Fruit fly (Drosophila melanogaster) whole organism, embryonic: ENCODE data around the gene MED18.

Experiments used
- Abd-B ChIP-seq: fragments of 200-800 bp; sonication (Bioruptor generic); optimal IDR thresholded peaks from 2 replicates; lab custom pipeline; 2018; ENCODE audit warnings: missing biosample characterization, mild to moderate bottlenecking, missing genetic modification characterization, moderate library complexity
- Antp ChIP-seq: fragments of 200-800 bp; sonication (Bioruptor generic); optimal IDR thresholded peaks from 3 replicates; lab custom pipeline; 2016; ENCODE audit warnings: missing biosample characterization, missing genetic modification characterization
- Atf3 ChIP-seq: fragments of 200-800 bp; sonication (Bioruptor generic); optimal IDR thresholded peaks from 3 replicates; lab custom pipeline; 2016; ENCODE audit warnings: missing biosample characterization, missing genetic modification characterization
- BtbVII ChIP-seq: fragments of 200-800 bp; sonication (Bioruptor generic); optimal IDR thresholded peaks from 3 replicates; lab custom pipeline; 2017; ENCODE audit warnings: missing biosample characterization, mild to moderate bottlenecking, missing genetic modification characterization
- CG13424 ChIP-seq: fragments of 200-800 bp; sonication (Bioruptor generic); optimal IDR thresholded peaks from 2 replicates; lab custom pipeline; 2019; ENCODE audit warnings: missing biosample characterization, mild to moderate bottlenecking, missing genetic modification characterization, moderate library complexity
- CG15479 ChIP-seq: fragments of 200-800 bp; sonication (Bioruptor generic); optimal IDR thresholded peaks from 3 replicates; lab custom pipeline; 2019; ENCODE audit warnings: missing biosample characterization, mild to moderate bottlenecking, missing genetic modification characterization, moderate library complexity
- CG17612 ChIP-seq: fragments of 200-800 bp; sonication (Bioruptor generic); IDR thresholded peaks from 2 replicates; pipeline ENCODE4 v1.3.6; 2022; ENCODE audit warnings: missing biosample characterization, missing genetic modification characterization
- CG18262 ChIP-seq: fragments of 200-800 bp; optimal IDR thresholded peaks from 3 replicates; lab custom pipeline; 2019; ENCODE audit warnings: missing biosample characterization, mild to moderate bottlenecking, missing genetic modification characterization, moderate library complexity
- CG18764 ChIP-seq: fragments of 200-800 bp; sonication (Bioruptor generic); optimal IDR thresholded peaks from 3 replicates; lab custom pipeline; 2016; ENCODE audit warnings: missing biosample characterization, missing genetic modification characterization
- CG31365 ChIP-seq: fragments of 200-800 bp; sonication (Bioruptor generic); optimal IDR thresholded peaks from 2 replicates; lab custom pipeline; 2018; ENCODE audit warnings: missing biosample characterization, mild to moderate bottlenecking, missing genetic modification characterization
- CG31441 ChIP-seq: fragments of 200-800 bp; sonication (Bioruptor generic); IDR thresholded peaks from 2 replicates; pipeline ENCODE4 v1.3.6; 2022; ENCODE audit warnings: missing biosample characterization, missing genetic modification characterization
- CG34224 ChIP-seq: fragments of 200-800 bp; sonication (Bioruptor generic); IDR thresholded peaks from 3 replicates; pipeline ENCODE4 v1.3.6; 2022; ENCODE audit warnings: missing biosample characterization, missing genetic modification characterization; ENCODE audit not compliant: partially characterized antibody
- CG34376 ChIP-seq: fragments of 200-800 bp; sonication (Bioruptor generic); optimal IDR thresholded peaks from 2 replicates; lab custom pipeline; 2018; ENCODE audit warnings: missing biosample characterization, mild to moderate bottlenecking, missing genetic modification characterization
- CG34422 ChIP-seq: fragments of 200-800 bp; sonication (Bioruptor generic); IDR thresholded peaks from 3 replicates; pipeline ENCODE4 v1.3.6; 2022; ENCODE audit warnings: missing biosample characterization, missing genetic modification characterization
- CG3838 ChIP-seq: fragments of 200-800 bp; sonication (Bioruptor generic); optimal IDR thresholded peaks from 3 replicates; lab custom pipeline; 2016; ENCODE audit warnings: missing biosample characterization, missing genetic modification characterization
- CG42726 ChIP-seq: fragments of 200-800 bp; sonication (Bioruptor generic); IDR thresholded peaks from 2 replicates; pipeline ENCODE4 v1.3.6; 2022; ENCODE audit warnings: missing biosample characterization, missing genetic modification characterization; ENCODE audit not compliant: partially characterized antibody
- CG4424 ChIP-seq: fragments of 200-800 bp; sonication (Bioruptor generic); optimal IDR thresholded peaks from 3 replicates; lab custom pipeline; 2016; ENCODE audit warnings: missing biosample characterization, missing genetic modification characterization
- CG4820 ChIP-seq: fragments of 200-800 bp; sonication (Bioruptor generic); optimal IDR thresholded peaks from 3 replicates; lab custom pipeline; 2016; ENCODE audit warnings: missing biosample characterization, missing genetic modification characterization
- CG5953 ChIP-seq: fragments of 200-800 bp; sonication (Bioruptor generic); IDR thresholded peaks from 2 replicates; pipeline ENCODE4 v1.3.6; 2022; ENCODE audit warnings: missing biosample characterization, missing genetic modification characterization
- CG6175 ChIP-seq: fragments of 200-800 bp; sonication (Bioruptor generic); IDR thresholded peaks from 3 replicates; pipeline ENCODE4 v1.3.6; 2022; ENCODE audit warnings: missing biosample characterization, missing genetic modification characterization
- CG7745 ChIP-seq: fragments of 200-800 bp; sonication (Bioruptor generic); optimal IDR thresholded peaks from 2 replicates; lab custom pipeline; 2018; ENCODE audit warnings: missing biosample characterization, mild to moderate bottlenecking, missing genetic modification characterization, moderate library complexity
- CG9727 ChIP-seq: fragments of 200-800 bp; sonication (Bioruptor generic); optimal IDR thresholded peaks from 3 replicates; lab custom pipeline; 2017; ENCODE audit warnings: missing biosample characterization, mild to moderate bottlenecking, missing genetic modification characterization
- D19B ChIP-seq: fragments of 200-800 bp; sonication (Bioruptor generic); optimal IDR thresholded peaks from 2 replicates; lab custom pipeline; 2017; ENCODE audit warnings: missing biosample characterization, mild to moderate bottlenecking, missing genetic modification characterization
- Dfd ChIP-seq, 2 experiments: fragments of >200 bp; optimal IDR thresholded peaks; 2 replicates each; lab custom pipeline; 2017; ENCODE audit warnings: missing biosample characterization in 2 of 2, missing genetic modification characterization in 2 of 2
- Hr51 ChIP-seq, 2 experiments: fragments of 200-800 bp; sonication (Bioruptor generic); optimal IDR thresholded peaks; 2 replicates in 1 of 2; 3 replicates in 1 of 2; lab custom pipeline; 2016 to 2018; ENCODE audit warnings: missing biosample characterization in 2 of 2, missing genetic modification characterization in 2 of 2, mild to moderate bottlenecking in 1 of 2, moderate library complexity in 1 of 2
- Lhr ChIP-seq: fragments of 200-800 bp; sonication (Bioruptor generic); optimal IDR thresholded peaks from 3 replicates; lab custom pipeline; 2017; ENCODE audit warnings: mild to moderate bottlenecking, missing biosample characterization, missing genetic modification reagents, missing genetic modification characterization
- Mrtf ChIP-seq: fragments of 200-800 bp; sonication (Bioruptor generic); IDR thresholded peaks from 3 replicates; pipeline ENCODE4 v1.3.6; 2022; ENCODE audit warnings: missing biosample characterization, missing genetic modification characterization
- NC2α ChIP-seq: fragments of 200-800 bp; sonication (Bioruptor generic); optimal IDR thresholded peaks from 2 replicates; lab custom pipeline; 2016; ENCODE audit warnings: missing biosample characterization, missing genetic modification characterization
- Opbp ChIP-seq: fragments of 200-800 bp; sonication (Bioruptor generic); IDR thresholded peaks from 3 replicates; pipeline ENCODE4 v1.3.6; 2022; ENCODE audit warnings: missing biosample characterization, missing genetic modification characterization; ENCODE audit not compliant: partially characterized antibody
- Ptx1 ChIP-seq: fragments of 200-800 bp; sonication (Bioruptor generic); IDR thresholded peaks from 2 replicates; pipeline ENCODE4 v1.3.6; 2022; ENCODE audit warnings: missing biosample characterization, missing genetic modification characterization
- Sry-β ChIP-seq: fragments of 200-800 bp; sonication (Bioruptor generic); optimal IDR thresholded peaks from 2 replicates; lab custom pipeline; 2018; ENCODE audit warnings: missing biosample characterization, mild to moderate bottlenecking, missing genetic modification characterization, moderate library complexity
- TFAM ChIP-seq: fragments of 200-800 bp; sonication (Bioruptor generic); optimal IDR thresholded peaks from 2 replicates; lab custom pipeline; 2017; ENCODE audit warnings: missing biosample characterization, missing genetic modification characterization, inconsistent platforms
- Xbp1 ChIP-seq: fragments of 200-800 bp; sonication (Bioruptor generic); optimal IDR thresholded peaks from 3 replicates; lab custom pipeline; 2016; ENCODE audit warnings: missing biosample characterization, mild to moderate bottlenecking, missing genetic modification characterization
- YL-1 ChIP-seq: fragments of 200-800 bp; sonication (Bioruptor generic); optimal IDR thresholded peaks from 3 replicates; lab custom pipeline; 2017; ENCODE audit warnings: missing biosample characterization, mild to moderate bottlenecking, missing genetic modification characterization
- bigmax ChIP-seq: fragments of 200-800 bp; sonication (Bioruptor generic); optimal IDR thresholded peaks from 2 replicates; lab custom pipeline; 2018; ENCODE audit warnings: missing biosample characterization, mild to moderate bottlenecking, missing genetic modification characterization
- bsh ChIP-seq, 2 experiments: fragments of 200-800 bp; sonication (Bioruptor generic); optimal IDR thresholded peaks; 2 replicates each; lab custom pipeline; 2017 to 2018; ENCODE audit warnings: mild to moderate bottlenecking in 2 of 2, missing biosample characterization in 2 of 2, missing genetic modification characterization in 2 of 2, moderate library complexity in 1 of 2
- chinmo ChIP-seq: fragments of 200-800 bp; sonication (Bioruptor generic); IDR thresholded peaks from 4 replicates; pipeline ENCODE4 v1.3.6; 2022; ENCODE audit warnings: missing biosample characterization, missing genetic modification characterization; ENCODE audit not compliant: partially characterized antibody
- chm ChIP-seq: fragments of 200-800 bp; sonication (Bioruptor generic); IDR thresholded peaks from 2 replicates; pipeline ENCODE4 v1.3.6; 2022; ENCODE audit warnings: missing biosample characterization, missing genetic modification characterization
- dati ChIP-seq: fragments of 200-800 bp; sonication (Bioruptor generic); IDR thresholded peaks from 2 replicates; pipeline ENCODE4 v1.3.6; 2022; ENCODE audit warnings: missing biosample characterization, missing genetic modification characterization
- dimm ChIP-seq: fragments of 200-800 bp; sonication (Bioruptor generic); IDR thresholded peaks from 2 replicates; pipeline ENCODE4 v1.3.6; 2022; ENCODE audit warnings: missing biosample characterization, missing genetic modification characterization
- gsb-n ChIP-seq: fragments of 200-800 bp; sonication (Bioruptor generic); optimal IDR thresholded peaks from 3 replicates; lab custom pipeline; 2018; ENCODE audit warnings: missing biosample characterization, mild to moderate bottlenecking, missing genetic modification characterization
- ind ChIP-seq: fragments of 200-800 bp; sonication (Bioruptor generic); optimal IDR thresholded peaks from 3 replicates; lab custom pipeline; 2016; ENCODE audit warnings: missing biosample characterization, missing genetic modification characterization
- jigr1 ChIP-seq: fragments of 200-800 bp; sonication (Bioruptor generic); IDR thresholded peaks from 3 replicates; pipeline ENCODE4 v1.3.6; 2022; ENCODE audit warnings: missing biosample characterization, missing genetic modification characterization
- nmo ChIP-seq: fragments of 200-800 bp; sonication (Bioruptor generic); optimal IDR thresholded peaks from 2 replicates; lab custom pipeline; 2018; ENCODE audit warnings: missing biosample characterization, mild to moderate bottlenecking, missing genetic modification characterization, moderate library complexity
- oc ChIP-seq: fragments of 200-800 bp; sonication (Bioruptor generic); optimal IDR thresholded peaks from 2 replicates; lab custom pipeline; 2018; ENCODE audit warnings: missing biosample characterization, mild to moderate bottlenecking, missing genetic modification characterization, moderate library complexity
- pros ChIP-seq: fragments of 200-800 bp; sonication (Bioruptor generic); optimal IDR thresholded peaks from 3 replicates; lab custom pipeline; 2019; ENCODE audit warnings: missing biosample characterization, mild to moderate bottlenecking, missing genetic modification characterization, moderate library complexity
- sna ChIP-seq: fragments of 200-800 bp; sonication (Bioruptor generic); IDR thresholded peaks from 2 replicates; pipeline ENCODE4 v1.3.6; 2022; ENCODE audit warnings: missing biosample characterization, missing genetic modification characterization; ENCODE audit not compliant: partially characterized antibody
- tna ChIP-seq: fragments of 200-800 bp; sonication (Bioruptor generic); IDR thresholded peaks from 2 replicates; pipeline ENCODE4 v1.3.6; 2022; ENCODE audit warnings: missing biosample characterization, missing genetic modification characterization; ENCODE audit not compliant: partially characterized antibody
- zen2 ChIP-seq: fragments of 200-800 bp; sonication (Bioruptor generic); IDR thresholded peaks from 3 replicates; pipeline ENCODE4 v1.3.6; 2022; ENCODE audit warnings: missing biosample characterization, missing genetic modification characterization; ENCODE audit not compliant: partially characterized antibody

The MED18 gene

DNA sequence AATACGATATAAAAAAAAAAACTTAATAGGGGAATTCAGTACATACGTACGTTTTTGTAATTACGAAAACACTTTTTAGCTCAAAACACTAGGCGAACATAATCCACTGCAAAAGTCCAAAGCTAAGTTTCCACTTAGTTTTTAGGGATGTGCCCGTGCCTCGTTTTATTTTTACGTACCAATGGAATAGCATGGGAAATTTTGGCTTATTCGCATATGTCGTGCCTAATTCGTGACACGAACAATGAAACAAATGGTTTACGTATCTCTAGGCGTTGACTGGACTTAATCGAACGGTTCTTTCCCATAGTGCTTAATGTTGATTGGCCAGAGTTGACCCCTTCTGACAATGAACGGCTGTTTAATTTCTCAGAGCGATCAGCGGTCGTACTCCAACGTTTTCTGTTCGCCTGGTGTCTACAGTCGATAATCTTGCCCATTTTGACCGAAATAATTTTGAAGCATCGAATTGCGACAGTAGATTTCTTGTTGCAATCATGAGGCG lies 13.9 kb downstream of the MED18 start, which contains the start of gene CG14818 (continued):
- no peak for TF ChIP-seq pros (GFP tag; lab: Kevin White, UChicago)
- peak; percentile 50 for TF ChIP-seq CG4424
- TF ChIP-seq chinmo, result peak; percentile 71; the same call in 1 of the 4 replicates
- TF ChIP-seq CG34376, result peak; percentile 30
- TF ChIP-seq Opbp (GFP tag; lab: Robert Waterston, UW), result peak; percentile 79
- 0 out of 2 replicates have a peak, but pooled peaks have one; percentile 17 for TF ChIP-seq CG17612 (GFP tag; lab: Robert Waterston, UW)
- TF ChIP-seq NC2α (GFP tag; lab: Kevin White, UChicago), result no peak
- TF ChIP-seq CG18764 (GFP tag; lab: Kevin White, UChicago), result peak; percentile 16
- no peak for TF ChIP-seq CG6175 (GFP tag; lab: Robert Waterston, UW)
- no peak for TF ChIP-seq CG31365 (tag; lab: Kevin White, UChicago)
- peak; percentile 25 for TF ChIP-seq BtbVII (GFP tag; lab: Kevin White, UChicago)
- TF ChIP-seq CG3838 (GFP tag; lab: Kevin White, UChicago), result no peak
- TF ChIP-seq Xbp1, result peak; percentile 61
- TF ChIP-seq Abd-B (GFP tag; lab: Kevin White, UChicago), result peak; percentile 79
- peak; percentile 89 for TF ChIP-seq CG34224 (GFP tag; lab: Robert Waterston, UW)
- peak; percentile 54 for TF ChIP-seq CG9727
- TF ChIP-seq CG4820 (GFP tag; lab: Kevin White, UChicago), result peak; percentile 51
- peak; percentile 19 for TF ChIP-seq CG18262 (tag; lab: Kevin White, UChicago)
- TF ChIP-seq bigmax (GFP tag; lab: Kevin White, UChicago), result no peak
- 0 out of 2 replicates have a peak, but pooled peaks have one; percentile 14 for TF ChIP-seq chm
- TF ChIP-seq CG15479 (GFP tag; lab: Kevin White, UChicago), result no peak
- TF ChIP-seq tna (GFP tag; lab: Robert Waterston, UW), result peak; percentile 53; the same call in 1 of the 2 replicates
- peak; percentile 24 for TF ChIP-seq Sry-β (GFP tag; lab: Kevin White, UChicago)
- TF ChIP-seq nmo, result peak; percentile 59
- no peak for TF ChIP-seq jigr1 (GFP tag; lab: Robert Waterston, UW)
- TF ChIP-seq oc (tag; lab: Kevin White, UChicago), result no peak
- TF ChIP-seq gsb-n, result no peak
- TF ChIP-seq Mrtf (GFP tag; lab: Robert Waterston, UW), result peak; percentile 33; the same call in 1 of the 3 replicates
- TF ChIP-seq bsh (GFP tag; optimal IDR thresholded peaks at IDR 0.05; lab: Kevin White, UChicago), result peak in 1 of 2 experiments; percentile 62
- peak; percentile 62 for TF ChIP-seq ind (GFP tag; lab: Kevin White, UChicago)
- TF ChIP-seq CG31441 (GFP tag; lab: Robert Waterston, UW), result no peak; the same call in 1 of the 2 replicates
- TF ChIP-seq TFAM (GFP tag; lab: Kevin White, UChicago), result no peak
- TF ChIP-seq sna (GFP tag; lab: Robert Waterston, UW), result peak; percentile 86
- TF ChIP-seq CG5953 (GFP tag; lab: Robert Waterston, UW), result 0 out of 2 replicates have a peak, but pooled peaks have one; percentile 31
- TF ChIP-seq Antp (GFP tag; lab: Kevin White, UChicago), result peak; percentile 76
- TF ChIP-seq CG34422, result peak; percentile 48; the same call in 1 of the 3 replicates
- peak; percentile 69 for TF ChIP-seq CG13424 (tag; lab: Kevin White, UChicago)
- TF ChIP-seq Lhr, result peak; percentile 56
- peak; percentile 41 to 45 for TF ChIP-seq Hr51 (GFP tag; optimal IDR thresholded peaks at IDR 0.05; lab: Kevin White, UChicago)
- peak; percentile 46 for TF ChIP-seq Atf3 (GFP tag; lab: Kevin White, UChicago)
- TF ChIP-seq Dfd (GFP tag; optimal IDR thresholded peaks at IDR 0.05; lab: Kevin White, UChicago), result no peak
- TF ChIP-seq CG42726 (GFP tag; lab: Robert Waterston, UW), result no peak; the same call in 1 of the 2 replicates
- TF ChIP-seq YL-1 (GFP tag; lab: Kevin White, UChicago), result peak; percentile 44
- peak; percentile 78 for TF ChIP-seq Ptx1
- TF ChIP-seq zen2, result peak; percentile 89
- TF ChIP-seq CG7745 (tag; lab: Kevin White, UChicago), result no peak
- TF ChIP-seq dimm (GFP tag; lab: Robert Waterston, UW), result no peak
- TF ChIP-seq dati (GFP tag; lab: Robert Waterston, UW), result no peak
- peak; percentile 26 for TF ChIP-seq D19B (GFP tag; lab: Kevin White, UChicago)
